Worm (Caenorhabditis elegans): ENCODE measurements around the gene srsx-11.

srsx-11 gene

ce11 chrV:4979060-4979459 lies at the start of gene srsx-11:
srsx-11 (minus strand) TSS chrV:4979160.
- TF ChIP-seq W03F9.2 (tag; optimal IDR thresholded peaks at IDR 0.05) (no peak), him-1 (tag; optimal IDR thresholded peaks at IDR 0.05) (no peak), dao-5 (tag; optimal IDR thresholded peaks at IDR 0.05) (no peak)

ce11 chrV:5027640-5028039 lies 48.7 kb upstream of the srsx-11 start, which contains the start of gene cpt-4:
cpt-4 (minus strand) TSS chrV:5027723.
- no peak for TF ChIP-seq W03F9.2 (tag; optimal IDR thresholded peaks at IDR 0.05)
- no peak for TF ChIP-seq dao-5 (tag; optimal IDR thresholded peaks at IDR 0.05)
- TF ChIP-seq him-1 (tag; optimal IDR thresholded peaks at IDR 0.05): no peak

ce11 chrV:5026438-5026837 lies 47.5 kb upstream of the srsx-11 start:
- no peak for TF ChIP-seq dao-5 (tag; optimal IDR thresholded peaks at IDR 0.05)
- no peak for TF ChIP-seq W03F9.2 (tag; optimal IDR thresholded peaks at IDR 0.05)

ce11 chrV:5023355-5023754 lies 44.4 kb upstream of the srsx-11 start:
- TF ChIP-seq W03F9.2 (tag; optimal IDR thresholded peaks at IDR 0.05) (no peak), him-1 (tag; optimal IDR thresholded peaks at IDR 0.05) (no peak)

ce11 chrV:5018810-5019274 lies 39.9 kb upstream of the srsx-11 start, which contains the start of gene srr-4:
srr-4 (plus strand) TSS chrV:5019224.
- no peak for TF ChIP-seq W03F9.2 (tag; optimal IDR thresholded peaks at IDR 0.05)
- TF ChIP-seq him-1 (tag; optimal IDR thresholded peaks at IDR 0.05): no peak
- no peak for TF ChIP-seq dao-5 (tag; optimal IDR thresholded peaks at IDR 0.05)

- TF ChIP-seq him-1 (tag; optimal IDR thresholded peaks at IDR 0.05): no peak
- no peak for TF ChIP-seq dao-5 (tag; optimal IDR thresholded peaks at IDR 0.05)
- TF ChIP-seq W03F9.2 (tag; optimal IDR thresholded peaks at IDR 0.05): no peak
Measured at ce11 chrV:5018067-5018466, 39.1 kb upstream of the srsx-11 start.

- TF ChIP-seq him-1 (tag; optimal IDR thresholded peaks at IDR 0.05) (no peak), dao-5 (tag; optimal IDR thresholded peaks at IDR 0.05) (no peak), W03F9.2 (tag; optimal IDR thresholded peaks at IDR 0.05) (no peak)
Measured at ce11 chrV:5016728-5017127, 37.8 kb upstream of the srsx-11 start.

ce11 chrV:5012193-5012853 lies 33.4 kb upstream of the srsx-11 start, which contains the start of gene srr-6:
srr-6 (plus strand) TSS chrV:5012803.
- no peak for TF ChIP-seq dao-5 (tag; optimal IDR thresholded peaks at IDR 0.05)
- no peak for TF ChIP-seq him-1 (tag; optimal IDR thresholded peaks at IDR 0.05)
- TF ChIP-seq W03F9.2 (tag; optimal IDR thresholded peaks at IDR 0.05): no peak

ce11 chrV:5001386-5001785 lies 22.4 kb upstream of the srsx-11 start, which contains the start of gene srr-8:
srr-8 (plus strand) TSS chrV:5001686.
- no peak for TF ChIP-seq dao-5 (tag; optimal IDR thresholded peaks at IDR 0.05)

- no peak for TF ChIP-seq W03F9.2 (tag; optimal IDR thresholded peaks at IDR 0.05)
- no peak for TF ChIP-seq him-1 (tag; optimal IDR thresholded peaks at IDR 0.05)
- no peak for TF ChIP-seq dao-5 (tag; optimal IDR thresholded peaks at IDR 0.05)
Measured at ce11 chrV:5000406-5000805, 21.4 kb upstream of the srsx-11 start, which contains the start of gene ugt-7. ugt-7 (minus strand) TSS chrV:5000566.

ce11 chrV:4995155-4995554 lies 16.2 kb upstream of the srsx-11 start, which contains the start of gene ncx-9:
ncx-9 (minus strand) TSS chrV:4995255.
- TF ChIP-seq W03F9.2 (tag; optimal IDR thresholded peaks at IDR 0.05) (no peak), him-1 (tag; optimal IDR thresholded peaks at IDR 0.05) (no peak), dao-5 (tag; optimal IDR thresholded peaks at IDR 0.05) (no peak)

ce11 chrV:4987097-4987496 lies 8.1 kb upstream of the srsx-11 start, which contains the start of gene ncx-8:
ncx-8 (minus strand) TSS chrV:4987197.
- TF ChIP-seq dao-5 (tag; optimal IDR thresholded peaks at IDR 0.05): no peak
- TF ChIP-seq W03F9.2 (tag; optimal IDR thresholded peaks at IDR 0.05): no peak
- no peak for TF ChIP-seq him-1 (tag; optimal IDR thresholded peaks at IDR 0.05)

ce11 chrV:4983091-4983490 lies 4.1 kb upstream of the srsx-11 start, which contains the start of gene srsx-13:
srsx-13 (minus strand) TSS chrV:4983191.
- TF ChIP-seq dao-5 (tag; optimal IDR thresholded peaks at IDR 0.05) (no peak), W03F9.2 (tag; optimal IDR thresholded peaks at IDR 0.05) (no peak), him-1 (tag; optimal IDR thresholded peaks at IDR 0.05) (no peak)

- TF ChIP-seq dao-5 (tag; optimal IDR thresholded peaks at IDR 0.05) (no peak), him-1 (tag; optimal IDR thresholded peaks at IDR 0.05) (no peak), W03F9.2 (tag; optimal IDR thresholded peaks at IDR 0.05) (no peak)
Measured at ce11 chrV:4980873-4981272, 1.9 kb upstream of the srsx-11 start, which contains the start of gene srsx-12. srsx-12 (minus strand) TSS chrV:4980973.

ce11 chrV:4980094-4980493 lies 1.1 kb upstream of the srsx-11 start:
- TF ChIP-seq dao-5 (tag; optimal IDR thresholded peaks at IDR 0.05): no peak
- TF ChIP-seq him-1 (tag; optimal IDR thresholded peaks at IDR 0.05): no peak
- no peak for TF ChIP-seq W03F9.2 (tag; optimal IDR thresholded peaks at IDR 0.05)

All from whole organism, L4/young adult.